Worm (Caenorhabditis elegans) whole organism, young adult: ENCODE data around the gene C15H7.4.

Experiments
- ccch-3 ChIP-seq: fragments of 200-800 bp; sonication (Bioruptor generic); optimal IDR thresholded peaks from 2 replicates; lab custom pipeline; 2018; ENCODE audit warnings: mild to moderate bottlenecking, missing genetic modification characterization, missing compliant biosample characterization
- fkh-3 ChIP-seq: sonication (generic microtip); optimal IDR thresholded peaks from 2 replicates; lab custom pipeline; 2016; ENCODE audit warnings: mild to moderate bottlenecking, missing genetic modification characterization, missing compliant biosample characterization
- pha-4 ChIP-seq: fragments of 150-350 bp; sonication (generic microtip); optimal IDR thresholded peaks from 2 replicates; lab custom pipeline; 2014; ENCODE audit warnings: missing biosample characterization, missing genetic modification reagents, missing genetic modification characterization
- snpc-1.1 ChIP-seq: sonication (generic microtip); optimal IDR thresholded peaks from 2 replicates; lab custom pipeline; 2017; ENCODE audit warnings: missing genetic modification characterization, mild to moderate bottlenecking, missing compliant biosample characterization, antibody characterized with exemption, moderate library complexity, missing genotype, missing genetic modification reagents; ENCODE audit not compliant: insufficient read depth
- tbp1 ChIP-seq: fragments of 200-800 bp; sonication (Bioruptor generic); optimal IDR thresholded peaks from 2 replicates; lab custom pipeline; 2018; ENCODE audit warnings: mild to moderate bottlenecking, missing genetic modification characterization, missing compliant biosample characterization
- tbx-9 ChIP-seq: sonication (generic microtip); optimal IDR thresholded peaks from 2 replicates; lab custom pipeline; 2016; ENCODE audit warnings: borderline replicate concordance, missing genetic modification characterization, inconsistent platforms, missing compliant biosample characterization
- unc-62 ChIP-seq: fragments of 150-350 bp; optimal IDR thresholded peaks from 2 replicates; lab custom pipeline; 2014; ENCODE audit warnings: missing biosample characterization, missing genetic modification reagents, missing genetic modification characterization

DNA sequence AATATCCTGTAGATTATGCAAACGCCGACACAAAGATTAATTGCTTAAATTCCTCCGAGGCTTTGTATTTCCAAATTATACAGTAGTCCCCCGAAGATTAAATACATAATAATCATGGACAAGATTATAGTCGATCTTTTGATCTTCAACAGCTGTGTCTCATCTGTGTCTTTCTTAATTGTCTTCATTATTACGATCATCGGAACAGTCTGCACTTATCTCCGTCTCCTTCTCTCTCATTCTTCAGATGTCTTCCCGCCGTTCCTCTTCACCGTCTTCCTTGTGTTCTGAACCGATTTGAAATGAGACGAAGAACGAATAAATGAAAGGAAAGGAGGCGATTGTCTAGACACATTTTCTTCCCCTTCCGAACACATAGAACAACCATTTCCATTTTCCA lies 5.4 kb upstream of the C15H7.4 start:
- TF ChIP-seq ccch-3 (GFP tag; lab: Kevin White, UChicago) (no peak), tbp1 (GFP tag; lab: Kevin White, UChicago) (no peak), tbx-9 (tag; lab: Kevin White, UChicago) (no peak), fkh-3 (tag; lab: Kevin White, UChicago) (no peak), pha-4 (tag; lab: Kevin White, UChicago) (no peak), unc-62 (no peak), snpc-1.1 (tag; lab: Kevin White, UChicago) (no peak)
